Worm (Caenorhabditis elegans): ENCODE data around the gene ech-5.

The ech-5 gene

ce11 chrIV:762016-762459 lies 34.8 kb upstream of the ech-5 start (continued):
- TF ChIP-seq Y105C5A.15 (GFP tag; IDR thresholded peaks at IDR 0.05) (no peak), tag-97 (GFP tag; IDR thresholded peaks at IDR 0.05) (no peak), Y48G9A.11 (GFP tag; IDR thresholded peaks at IDR 0.05) (0 out of 2 replicates have a peak, but pooled peaks have one; percentile 12), arid-1 (GFP tag; conservative IDR thresholded peaks at IDR 0.05) (no peak)

ce11 chrIV:762486-763376 lies 34.1 kb upstream of the ech-5 start:
- TF ChIP-seq set-16 (GFP tag; IDR thresholded peaks at IDR 0.05) (peak; percentile 96), nhr-111 (GFP tag; optimal IDR thresholded peaks at IDR 0.05) (no peak), lim-7 (GFP tag; IDR thresholded peaks at IDR 0.05) (no peak), Y48G9A.11 (GFP tag; IDR thresholded peaks at IDR 0.05) (no peak), lin-38 (GFP tag; IDR thresholded peaks at IDR 0.05) (0 out of 2 replicates have a peak, but pooled peaks have one; percentile 9), lin-29 (GFP tag; IDR thresholded peaks at IDR 0.05) (no peak), F44E2.7 (GFP tag; IDR thresholded peaks at IDR 0.05) (no peak), aha-1 (tag) (no peak), attf-4 (tag; optimal IDR thresholded peaks at IDR 0.05) (no peak), nhr-42 (GFP tag; IDR thresholded peaks at IDR 0.05) (no peak), zip-11 (GFP tag; IDR thresholded peaks at IDR 0.05) (no peak), R02D3.7 (tag; optimal IDR thresholded peaks at IDR 0.05) (no peak)

ce11 chrIV:763377-764063 lies 33.3 kb upstream of the ech-5 start, which contains the start of gene col-103:
col-103 (minus strand) TSS chrIV:763678.
- TF ChIP-seq nhr-11 (tag; optimal IDR thresholded peaks at IDR 0.05) (no peak), dmd-8 (GFP tag; IDR thresholded peaks at IDR 0.05) (no peak), nhr-42 (GFP tag; IDR thresholded peaks at IDR 0.05) (no peak), dve-1 (tag; optimal IDR thresholded peaks at IDR 0.05; ENCODE audit: insufficient read depth) (no peak), nhr-76 (tag; optimal IDR thresholded peaks at IDR 0.05) (no peak), ama-1 (optimal IDR thresholded peaks at IDR 0.05) (peak; percentile 93), F26F4.8 (GFP tag; conservative IDR thresholded peaks at IDR 0.05) (no peak), tra-1 (GFP tag; IDR thresholded peaks at IDR 0.05) (no peak), lsy-2 (tag; optimal IDR thresholded peaks at IDR 0.05) (peak in 1 of 2 experiments; percentile 21), unc-39 (tag; optimal IDR thresholded peaks at IDR 0.05) (no peak), cey-2 (tag; optimal IDR thresholded peaks at IDR 0.05; ENCODE audit: borderline replicate concordance, insufficient read depth) (no peak), lin-13 (GFP tag; optimal IDR thresholded peaks at IDR 0.05) (no peak), unc-62 (GFP tag; optimal IDR thresholded peaks at IDR 0.05 in 1 of 2) (peak in 1 of 2 experiments; percentile 92), unc-62 (tag; optimal IDR thresholded peaks at IDR 0.05) (no peak), lim-7 (GFP tag; IDR thresholded peaks at IDR 0.05) (no peak), nhr-6 (tag; optimal IDR thresholded peaks at IDR 0.05) (no peak), nhr-25 (tag; optimal IDR thresholded peaks at IDR 0.05; ENCODE audit: borderline replicate concordance, insufficient read depth) (peak; percentile 77), pqm-1 (tag; optimal IDR thresholded peaks at IDR 0.05) (no peak), fkh-10 (GFP tag; optimal IDR thresholded peaks at IDR 0.05) (no peak), mes-2 (tag; optimal IDR thresholded peaks at IDR 0.05; ENCODE audit: poor library complexity, severe bottlenecking) (peak; percentile 34), mep-1 (tag; optimal IDR thresholded peaks at IDR 0.05) (peak; percentile 19), nhr-41 (GFP tag; IDR thresholded peaks at IDR 0.05) (no peak), mxl-2 (GFP tag; conservative IDR thresholded peaks at IDR 0.05) (no peak), pha-4 (GFP tag; IDR thresholded peaks at IDR 0.05) (no peak), pha-4 (tag; optimal IDR thresholded peaks at IDR 0.05) (no peak), saeg-2 (GFP tag; IDR thresholded peaks at IDR 0.05) (no peak), hlh-30 (tag; optimal IDR thresholded peaks at IDR 0.05; ENCODE audit: insufficient read depth) (no peak), F10B5.3 (tag; optimal IDR thresholded peaks at IDR 0.05) (no peak), spr-3 (GFP tag; optimal IDR thresholded peaks at IDR 0.05) (no peak), snpc-4 (tag; optimal IDR thresholded peaks at IDR 0.05) (no peak), hif-1 (tag; optimal IDR thresholded peaks at IDR 0.05) (no peak), ZK337.2 (GFP tag; IDR thresholded peaks at IDR 0.05) (no peak)

Data from whole organism, L4 larva.